Fruit fly (Drosophila melanogaster): ENCODE measurements around the gene qin.

The qin gene

dm6 chr3R:18628311-18628811, 37.5 kb downstream of the qin start (continued):
- TF ChIP-seq Poxn (GFP tag; IDR thresholded peaks at IDR 0.05) = no peak
- TF ChIP-seq gcm2 (GFP tag; optimal IDR thresholded peaks at IDR 0.05) = no peak
- TF ChIP-seq CG15514 (GFP tag; optimal IDR thresholded peaks at IDR 0.05) = no peak
- peak; percentile 74; the same call in 2 of the 4 replicates for TF ChIP-seq chinmo (GFP tag; IDR thresholded peaks at IDR 0.05; ENCODE audit: partially characterized antibody)
- TF ChIP-seq CG11504 (tag; optimal IDR thresholded peaks at IDR 0.05) = no peak
- TF ChIP-seq Lpt (GFP tag; optimal IDR thresholded peaks at IDR 0.05) = no peak
- no peak for TF ChIP-seq CG3847 (GFP tag; IDR thresholded peaks at IDR 0.05)
- peak; percentile 54; the same call in 2 of the 3 replicates for TF ChIP-seq hb (GFP tag; IDR thresholded peaks at IDR 0.05; ENCODE audit: partially characterized antibody)
- no peak for TF ChIP-seq sr (GFP tag; IDR thresholded peaks at IDR 0.05)
- TF ChIP-seq Asciz (GFP tag; optimal IDR thresholded peaks at IDR 0.05) = no peak
- no peak for TF ChIP-seq run (tag; optimal IDR thresholded peaks at IDR 0.05)
- no peak for TF ChIP-seq CG34422 (GFP tag; IDR thresholded peaks at IDR 0.05)
- TF ChIP-seq Xbp1 (GFP tag; optimal IDR thresholded peaks at IDR 0.05) = no peak
- no peak for TF ChIP-seq CG4617 (GFP tag; optimal IDR thresholded peaks at IDR 0.05; ENCODE audit: borderline replicate concordance)
- TF ChIP-seq CG9437 (GFP tag; optimal IDR thresholded peaks at IDR 0.05) = no peak
- TF ChIP-seq pb (GFP tag; optimal IDR thresholded peaks at IDR 0.05) = no peak
- peak; percentile 66 for TF ChIP-seq CTCF (GFP tag; optimal IDR thresholded peaks at IDR 0.05)
- no peak for TF ChIP-seq HHEX (GFP tag; optimal IDR thresholded peaks at IDR 0.05)
- no peak for TF ChIP-seq mirr (GFP tag; optimal IDR thresholded peaks at IDR 0.05)
- peak; percentile 11 for TF ChIP-seq dmrt99B (tag; optimal IDR thresholded peaks at IDR 0.05)
- TF ChIP-seq Spps (tag; optimal IDR thresholded peaks at IDR 0.05) = no peak
- peak; percentile 60; the same call in 3 of the 4 replicates for TF ChIP-seq Dll (GFP tag; IDR thresholded peaks at IDR 0.05; ENCODE audit: partially characterized antibody)
- TF ChIP-seq CG33213 (GFP tag; optimal IDR thresholded peaks at IDR 0.05) = no peak
- TF ChIP-seq bbx (GFP tag; IDR thresholded peaks at IDR 0.05; ENCODE audit: partially characterized antibody) = peak; percentile 64
- peak; percentile 44 for TF ChIP-seq knrl (GFP tag; IDR thresholded peaks at IDR 0.05; ENCODE audit: partially characterized antibody)
- TF ChIP-seq maf-S (GFP tag; optimal IDR thresholded peaks at IDR 0.05) = no peak
- no peak for TF ChIP-seq en (GFP tag; optimal IDR thresholded peaks at IDR 0.05)
- TF ChIP-seq Bgb (GFP tag; IDR thresholded peaks at IDR 0.05; ENCODE audit: partially characterized antibody) = peak; percentile 61
- no peak for TF ChIP-seq so (GFP tag; IDR thresholded peaks at IDR 0.05)
- TF ChIP-seq Dad (GFP tag; optimal IDR thresholded peaks at IDR 0.05) = no peak
- no peak for TF ChIP-seq ftz-f1 (GFP tag; optimal IDR thresholded peaks at IDR 0.05)
- TF ChIP-seq nerfin-2 (GFP tag; IDR thresholded peaks at IDR 0.05; ENCODE audit: partially characterized antibody) = peak; percentile 62
- TF ChIP-seq Doc3 (GFP tag; IDR thresholded peaks at IDR 0.05; ENCODE audit: partially characterized antibody) = no peak
- TF ChIP-seq usp (GFP tag; optimal IDR thresholded peaks at IDR 0.05) = no peak
- no peak for TF ChIP-seq CG9876 (GFP tag; optimal IDR thresholded peaks at IDR 0.05)
- TF ChIP-seq Hey (tag; optimal IDR thresholded peaks at IDR 0.05) = no peak
- TF ChIP-seq CG1233 (GFP tag; optimal IDR thresholded peaks at IDR 0.05) = no peak
- TF ChIP-seq CG13287 (GFP tag; IDR thresholded peaks at IDR 0.05; ENCODE audit: partially characterized antibody) = peak; percentile 43; the same call in 1 of the 2 replicates
- TF ChIP-seq CG5953 (GFP tag; IDR thresholded peaks at IDR 0.05) = no peak
- no peak for TF ChIP-seq CG13894 (tag; optimal IDR thresholded peaks at IDR 0.05)
- TF ChIP-seq CG11247 (GFP tag; IDR thresholded peaks at IDR 0.05) = no peak
- no peak for TF ChIP-seq fd96Cb (tag; optimal IDR thresholded peaks at IDR 0.05)
- TF ChIP-seq CG2875 (GFP tag; optimal IDR thresholded peaks at IDR 0.05) = no peak
- no peak for TF ChIP-seq mam (GFP tag; optimal IDR thresholded peaks at IDR 0.05)
- TF ChIP-seq Med (GFP tag) = no peak
- 0 out of 2 replicates have a peak, but pooled peaks have one; percentile 21 for TF ChIP-seq CG42726 (GFP tag; IDR thresholded peaks at IDR 0.05; ENCODE audit: partially characterized antibody)
- no peak for TF ChIP-seq CG13424 (tag; optimal IDR thresholded peaks at IDR 0.05)

Data from whole organism, embryonic.